Fruit fly (Drosophila melanogaster) whole organism, embryonic: ENCODE measurements around the gene Gr63a.

Experiments
- C15 ChIP-seq: fragments of 200-800 bp; sonication (Bioruptor generic); IDR thresholded peaks from 3 replicates; pipeline ENCODE4 v1.3.6; 2022; ENCODE audit warnings: missing biosample characterization, missing genetic modification characterization
- CG10267 ChIP-seq: fragments of 200-800 bp; sonication (Bioruptor generic); optimal IDR thresholded peaks from 2 replicates; lab custom pipeline; 2018; ENCODE audit warnings: missing biosample characterization, mild to moderate bottlenecking, missing genetic modification characterization, moderate library complexity
- CG10321 ChIP-seq: fragments of 200-800 bp; sonication (Bioruptor generic); IDR thresholded peaks from 2 replicates; pipeline ENCODE4 v1.3.6; 2022; ENCODE audit warnings: missing biosample characterization, missing genetic modification characterization
- CG10366 ChIP-seq: fragments of 200-800 bp; sonication (Bioruptor generic); IDR thresholded peaks from 2 replicates; pipeline ENCODE4 v1.3.6; 2022; ENCODE audit warnings: missing biosample characterization, missing genetic modification characterization
- CG11093 ChIP-seq: fragments of 200-800 bp; sonication (Bioruptor generic); IDR thresholded peaks from 3 replicates; pipeline ENCODE4 v1.3.6; 2022; ENCODE audit warnings: missing biosample characterization, missing genetic modification characterization
- CG12104 ChIP-seq: fragments of 200-800 bp; sonication (Bioruptor generic); optimal IDR thresholded peaks from 3 replicates; lab custom pipeline; 2016; ENCODE audit warnings: missing biosample characterization, missing genetic modification characterization
- CG12236 ChIP-seq: fragments of 200-800 bp; sonication (Bioruptor generic); optimal IDR thresholded peaks from 2 replicates; lab custom pipeline; 2016; ENCODE audit warnings: missing biosample characterization, missing genetic modification characterization
- CG12942 ChIP-seq: fragments of 200-800 bp; sonication (Bioruptor generic); optimal IDR thresholded peaks from 3 replicates; lab custom pipeline; 2016; ENCODE audit warnings: missing biosample characterization, missing genetic modification characterization
- CG13296 ChIP-seq: fragments of 200-800 bp; sonication (Bioruptor generic); optimal IDR thresholded peaks from 3 replicates; lab custom pipeline; 2018; ENCODE audit warnings: missing biosample characterization, mild to moderate bottlenecking, missing genetic modification characterization
- CG15514 ChIP-seq: fragments of 200-800 bp; sonication (Bioruptor generic); optimal IDR thresholded peaks from 3 replicates; lab custom pipeline; 2017; ENCODE audit warnings: missing biosample characterization, missing genetic modification characterization, mild to moderate bottlenecking, moderate library complexity, missing genetic modification reagents
- CG17568 ChIP-seq: fragments of 200-800 bp; sonication (Bioruptor generic); optimal IDR thresholded peaks from 2 replicates; lab custom pipeline; 2018; ENCODE audit warnings: missing biosample characterization, mild to moderate bottlenecking, missing genetic modification characterization, moderate library complexity
- CG18011 ChIP-seq: fragments of 200-800 bp; sonication (Bioruptor generic); optimal IDR thresholded peaks from 2 replicates; lab custom pipeline; 2017; ENCODE audit warnings: missing biosample characterization, missing genetic modification characterization, mild to moderate bottlenecking, moderate library complexity, missing genotype
- CG2875 ChIP-seq: fragments of 200-800 bp; sonication (Bioruptor generic); optimal IDR thresholded peaks from 2 replicates; lab custom pipeline; 2017; ENCODE audit warnings: missing biosample characterization, mild to moderate bottlenecking, missing genetic modification characterization, missing genetic modification reagents
- CG32532 ChIP-seq: fragments of 200-800 bp; sonication (Bioruptor generic); IDR thresholded peaks from 2 replicates; pipeline ENCODE4 v1.3.6; 2022; ENCODE audit warnings: missing biosample characterization, missing genetic modification characterization
- CG33557 ChIP-seq: fragments of 200-800 bp; sonication (Bioruptor generic); optimal IDR thresholded peaks from 2 replicates; lab custom pipeline; 2019; ENCODE audit warnings: missing biosample characterization, mild to moderate bottlenecking, missing genetic modification characterization, moderate library complexity
- CG3847 ChIP-seq: fragments of 200-800 bp; sonication (Bioruptor generic); IDR thresholded peaks from 2 replicates; pipeline ENCODE4 v1.3.6; 2022; ENCODE audit warnings: missing biosample characterization, missing genetic modification characterization
- CG5953 ChIP-seq: fragments of 200-800 bp; sonication (Bioruptor generic); IDR thresholded peaks from 2 replicates; pipeline ENCODE4 v1.3.6; 2022; ENCODE audit warnings: missing biosample characterization, missing genetic modification characterization
- CG6654 ChIP-seq: fragments of 200-800 bp; sonication (Bioruptor generic); optimal IDR thresholded peaks from 2 replicates; lab custom pipeline; 2017; ENCODE audit warnings: missing biosample characterization, mild to moderate bottlenecking, missing genetic modification characterization
- CG7745 ChIP-seq: fragments of 200-800 bp; sonication (Bioruptor generic); optimal IDR thresholded peaks from 2 replicates; lab custom pipeline; 2018; ENCODE audit warnings: missing biosample characterization, mild to moderate bottlenecking, missing genetic modification characterization, moderate library complexity
- CG7786 ChIP-seq: fragments of 200-800 bp; sonication (Bioruptor generic); optimal IDR thresholded peaks from 2 replicates; lab custom pipeline; 2016; ENCODE audit warnings: missing biosample characterization, missing genetic modification characterization
- CG7963 ChIP-seq: fragments of 200-800 bp; sonication (Bioruptor generic); IDR thresholded peaks from 3 replicates; pipeline ENCODE4 v1.3.6; 2022; ENCODE audit warnings: missing biosample characterization, missing genetic modification characterization; ENCODE audit not compliant: partially characterized antibody
- CG8359 ChIP-seq: fragments of 200-800 bp; sonication (Bioruptor generic); optimal IDR thresholded peaks from 2 replicates; lab custom pipeline; 2017; ENCODE audit warnings: missing biosample characterization, mild to moderate bottlenecking, missing genetic modification characterization, borderline replicate concordance
- Camta ChIP-seq: fragments of 200-800 bp; sonication (Bioruptor generic); optimal IDR thresholded peaks from 2 replicates; lab custom pipeline; 2016; ENCODE audit warnings: missing biosample characterization, missing genetic modification characterization
- HLH54F ChIP-seq: fragments of 200-800 bp; sonication (Bioruptor generic); optimal IDR thresholded peaks from 3 replicates; lab custom pipeline; 2016; ENCODE audit warnings: missing biosample characterization, missing genetic modification characterization
- Hand ChIP-seq: fragments of 200-800 bp; sonication (Bioruptor generic); optimal IDR thresholded peaks from 2 replicates; lab custom pipeline; 2017; ENCODE audit warnings: mild to moderate bottlenecking, missing biosample characterization, missing genetic modification reagents, missing genetic modification characterization
- Hmr ChIP-seq: fragments of 200-800 bp; sonication (Bioruptor generic); optimal IDR thresholded peaks from 3 replicates; lab custom pipeline; 2017; ENCODE audit warnings: mild to moderate bottlenecking, missing biosample characterization, missing genetic modification reagents, missing genetic modification characterization
- Mad ChIP-seq: fragments of 200-800 bp; sonication (Bioruptor generic); optimal IDR thresholded peaks from 2 replicates; lab custom pipeline; 2016; ENCODE audit warnings: missing biosample characterization, missing genetic modification characterization
- Nf-YC ChIP-seq: fragments of 200-800 bp; optimal IDR thresholded peaks from 3 replicates; lab custom pipeline; 2019; ENCODE audit warnings: missing biosample characterization, mild to moderate bottlenecking, missing genetic modification characterization, moderate library complexity
- Rfx ChIP-seq: fragments of 200-800 bp; sonication (Bioruptor generic); IDR thresholded peaks from 2 replicates; pipeline ENCODE4 v1.3.6; 2022; ENCODE audit warnings: missing biosample characterization, missing genetic modification characterization
- TFAM ChIP-seq: fragments of 200-800 bp; sonication (Bioruptor generic); optimal IDR thresholded peaks from 2 replicates; lab custom pipeline; 2017; ENCODE audit warnings: missing biosample characterization, missing genetic modification characterization, inconsistent platforms
- az2 ChIP-seq: fragments of 200-800 bp; sonication (Bioruptor generic); optimal IDR thresholded peaks from 3 replicates; lab custom pipeline; 2016; ENCODE audit warnings: missing biosample characterization, missing genetic modification characterization
- bcd ChIP-seq: fragments of 200-800 bp; sonication (Bioruptor generic); optimal IDR thresholded peaks from 2 replicates; lab custom pipeline; 2017; ENCODE audit warnings: missing biosample characterization, mild to moderate bottlenecking, missing genetic modification characterization
- bigmax ChIP-seq: fragments of 200-800 bp; sonication (Bioruptor generic); optimal IDR thresholded peaks from 2 replicates; lab custom pipeline; 2018; ENCODE audit warnings: missing biosample characterization, mild to moderate bottlenecking, missing genetic modification characterization
- btn ChIP-seq: fragments of 200-800 bp; sonication (Bioruptor generic); optimal IDR thresholded peaks from 2 replicates; lab custom pipeline; 2016; ENCODE audit warnings: missing biosample characterization, missing genetic modification characterization
- caup ChIP-seq: fragments of 200-800 bp; sonication (Bioruptor generic); optimal IDR thresholded peaks from 3 replicates; lab custom pipeline; 2017; ENCODE audit warnings: missing biosample characterization, mild to moderate bottlenecking, missing genetic modification characterization, moderate library complexity; ENCODE audit not compliant: severe bottlenecking
- crc ChIP-seq: fragments of 200-800 bp; sonication (Bioruptor generic); optimal IDR thresholded peaks from 2 replicates; lab custom pipeline; 2016; ENCODE audit warnings: missing biosample characterization, missing genetic modification characterization
- exex ChIP-seq: fragments of 200-800 bp; sonication (Bioruptor generic); optimal IDR thresholded peaks from 4 replicates; lab custom pipeline; 2018; ENCODE audit warnings: missing biosample characterization, mild to moderate bottlenecking, missing genetic modification characterization, moderate library complexity
- h ChIP-seq: fragments of >200 bp; optimal IDR thresholded peaks from 2 replicates; lab custom pipeline; 2017
- ind ChIP-seq: fragments of 200-800 bp; sonication (Bioruptor generic); optimal IDR thresholded peaks from 3 replicates; lab custom pipeline; 2016; ENCODE audit warnings: missing biosample characterization, missing genetic modification characterization
- kni ChIP-seq: fragments of 200-800 bp; sonication (Bioruptor generic); optimal IDR thresholded peaks from 3 replicates; lab custom pipeline; 2017; ENCODE audit warnings: mild to moderate bottlenecking, missing biosample characterization, missing genetic modification reagents, missing genetic modification characterization
- luna ChIP-seq: fragments of 200-800 bp; sonication (Bioruptor generic); optimal IDR thresholded peaks from 2 replicates; lab custom pipeline; 2016; ENCODE audit warnings: missing biosample characterization, missing genetic modification characterization
- pan ChIP-seq, 4 experiments: fragments of >200 bp in 3 of 4; fragments of 200-800 bp in 1 of 4; sonication (Bioruptor generic) in 1 of 4; optimal IDR thresholded peaks in 3 of 4; IDR thresholded peaks in 1 of 4; 2 replicates each; pipeline versions ENCODE4 v1.3.6 to Lab custom; 2017 to 2022; ENCODE audit warnings: missing biosample characterization in 2 of 4, missing genetic modification characterization in 2 of 4, mixed read lengths in 1 of 4
- pb ChIP-seq: fragments of 200-800 bp; sonication (Bioruptor generic); optimal IDR thresholded peaks from 3 replicates; lab custom pipeline; 2016; ENCODE audit warnings: missing biosample characterization, missing genetic modification characterization
- sd ChIP-seq: fragments of 200-800 bp; sonication (Bioruptor generic); optimal IDR thresholded peaks from 3 replicates; lab custom pipeline; 2018; ENCODE audit warnings: missing biosample characterization, mild to moderate bottlenecking, missing genetic modification characterization, moderate library complexity
- sens-2 ChIP-seq: fragments of 200-800 bp; sonication (Bioruptor generic); IDR thresholded peaks from 2 replicates; pipeline ENCODE4 v1.3.6; 2022; ENCODE audit warnings: missing biosample characterization, missing genetic modification characterization
- sqz ChIP-seq: fragments of 200-800 bp; sonication (Bioruptor generic); optimal IDR thresholded peaks from 3 replicates; lab custom pipeline; 2018; ENCODE audit warnings: missing biosample characterization, mild to moderate bottlenecking, missing genetic modification characterization
- stc ChIP-seq: fragments of 200-800 bp; sonication (Bioruptor generic); IDR thresholded peaks from 2 replicates; pipeline ENCODE4 v1.3.6; 2022; ENCODE audit warnings: missing biosample characterization, missing genetic modification characterization

The Gr63a gene

DNA sequence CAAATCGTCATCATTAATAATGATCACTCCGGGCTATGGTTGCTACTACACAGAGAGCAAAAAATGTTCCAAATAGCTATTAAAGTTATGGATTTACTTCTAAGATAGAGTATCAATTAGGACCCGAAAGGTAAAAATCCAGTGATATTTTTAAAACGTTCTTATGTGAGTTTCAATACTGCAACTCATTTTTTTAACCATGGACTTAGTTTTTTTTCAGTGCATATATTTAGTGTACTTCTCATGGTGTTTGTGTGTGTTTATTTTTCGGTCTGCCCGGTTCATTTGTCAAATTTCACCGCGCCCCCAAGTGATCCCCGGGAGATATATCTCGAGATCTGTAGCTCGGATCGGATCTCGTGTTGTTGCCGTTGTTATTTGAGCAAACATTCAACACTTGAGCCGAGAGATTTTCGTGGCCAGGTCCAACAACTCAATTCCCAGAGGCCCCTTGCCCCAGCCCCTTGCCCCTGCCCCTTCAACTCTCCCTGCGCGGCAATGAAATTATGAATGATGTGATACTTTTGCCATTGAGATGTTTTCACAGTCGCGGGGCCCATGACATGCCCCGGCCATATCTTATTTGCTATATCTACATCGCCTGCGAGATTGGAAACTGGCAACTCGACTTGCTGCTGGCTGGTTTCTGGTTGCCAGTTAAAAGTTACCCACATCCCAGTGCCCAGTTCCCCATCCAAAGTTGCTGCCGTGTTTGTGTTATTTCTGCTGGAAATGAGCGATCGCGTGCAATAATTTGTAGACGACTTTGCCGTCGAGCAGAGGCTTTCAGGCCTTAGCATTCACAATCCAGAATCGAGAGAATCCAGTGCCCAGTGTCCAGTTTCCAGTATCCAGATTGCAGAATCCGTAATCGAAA lies 33.7 kb downstream of the Gr63a start (continued):
- TF ChIP-seq Nf-YC (tag; lab: Kevin White, UChicago) (no peak), CG11093 (GFP tag; lab: Robert Waterston, UW) (0 out of 3 replicates have a peak, but pooled peaks have one; percentile 28), Hand (GFP tag; lab: Kevin White, UChicago) (no peak), CG13296 (GFP tag; lab: Kevin White, UChicago) (no peak), CG6654 (GFP tag; lab: Kevin White, UChicago) (peak; percentile 37), crc (GFP tag; lab: Kevin White, UChicago) (no peak)

- no peak for TF ChIP-seq CG18011 (GFP tag; lab: Kevin White, UChicago)
- no peak for TF ChIP-seq ind (GFP tag; lab: Kevin White, UChicago)
- no peak for TF ChIP-seq pb (GFP tag; lab: Kevin White, UChicago)
- TF ChIP-seq sqz (GFP tag; lab: Kevin White, UChicago) = no peak
- 0 out of 2 replicates have a peak, but pooled peaks have one; percentile 13 for TF ChIP-seq stc
- TF ChIP-seq CG10321 (GFP tag; lab: Robert Waterston, UW) = no peak
- TF ChIP-seq kni = no peak
- peak; percentile 10 for TF ChIP-seq Hmr
- TF ChIP-seq CG7745 = no peak
- no peak for TF ChIP-seq CG7963 (GFP tag; lab: Robert Waterston, UW)
- peak; percentile 41 for TF ChIP-seq sd
- TF ChIP-seq CG32532 (GFP tag; lab: Robert Waterston, UW) = no peak
- TF ChIP-seq btn (GFP tag; lab: Kevin White, UChicago) = no peak
- TF ChIP-seq CG17568 (GFP tag; lab: Kevin White, UChicago) = no peak
- TF ChIP-seq luna (GFP tag; lab: Kevin White, UChicago) = no peak
- TF ChIP-seq Camta = no peak
- TF ChIP-seq CG12236 = no peak
- TF ChIP-seq C15 (GFP tag; lab: Robert Waterston, UW) = no peak
- no peak for TF ChIP-seq CG12104
- no peak for TF ChIP-seq CG2875 (GFP tag; lab: Kevin White, UChicago)
- TF ChIP-seq pan (optimal IDR thresholded peaks at IDR 0.05; lab: Kevin White, UChicago) = no peak
- TF ChIP-seq pan (GFP tag; optimal IDR thresholded peaks at IDR 0.05 in 1 of 2, IDR thresholded peaks at IDR 0.05 in 1 of 2) = peak in 1 of 2 experiments; percentile 51
- peak; percentile 17; the same call in 1 of the 2 replicates for TF ChIP-seq Rfx
- no peak for TF ChIP-seq CG33557 (GFP tag; lab: Kevin White, UChicago)
- TF ChIP-seq HLH54F (GFP tag; lab: Kevin White, UChicago) = no peak
- no peak for TF ChIP-seq CG7786
- no peak for TF ChIP-seq CG10366
- TF ChIP-seq CG5953 (GFP tag; lab: Robert Waterston, UW) = no peak
- no peak for TF ChIP-seq bcd
- no peak for TF ChIP-seq h (lab: Kevin White, UChicago)
- TF ChIP-seq bigmax (GFP tag; lab: Kevin White, UChicago) = no peak
- TF ChIP-seq CG12942 (GFP tag; lab: Kevin White, UChicago) = no peak
- TF ChIP-seq caup (GFP tag; lab: Kevin White, UChicago) = no peak
- no peak for TF ChIP-seq Mad
- no peak for TF ChIP-seq TFAM
- TF ChIP-seq sens-2 (GFP tag; lab: Robert Waterston, UW) = no peak
- TF ChIP-seq CG3847 (GFP tag; lab: Robert Waterston, UW) = no peak
- TF ChIP-seq CG10267 (tag; lab: Kevin White, UChicago) = no peak
- no peak for TF ChIP-seq CG15514
- no peak for TF ChIP-seq exex (tag; lab: Kevin White, UChicago)
- no peak for TF ChIP-seq az2 (GFP tag; lab: Kevin White, UChicago)
- TF ChIP-seq CG8359 (GFP tag; lab: Kevin White, UChicago) = no peak
These were observed 40.4 kb downstream of the Gr63a start for dm6 chr3L:3856004-3856403.
